Worm (Caenorhabditis elegans): Measurements from ENCODE around the gene sel-11.

DNA sequence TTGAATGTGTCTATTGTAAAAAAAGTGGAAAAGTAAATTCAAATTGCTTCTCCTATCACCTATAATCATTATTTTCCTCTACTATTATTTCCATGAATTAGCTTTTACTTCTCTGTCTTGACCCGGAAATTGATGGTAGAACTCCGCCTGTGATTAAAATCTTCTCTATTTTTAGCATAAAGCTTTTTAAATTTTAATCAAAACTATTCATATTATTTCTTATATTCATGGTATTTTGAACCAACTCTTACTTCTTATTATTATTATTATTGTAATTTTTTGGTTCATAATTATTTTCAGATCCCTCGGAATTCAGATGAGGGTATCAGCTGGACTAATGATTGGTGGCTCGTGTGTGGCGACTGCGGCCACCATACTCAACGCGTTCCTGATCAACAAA lies at the start of gene sel-11:
- TF ChIP-seq unc-39 (tag; optimal IDR thresholded peaks at IDR 0.05) (no peak), nhr-11 (tag; optimal IDR thresholded peaks at IDR 0.05) (no peak), nhr-25 (tag; optimal IDR thresholded peaks at IDR 0.05) (no peak), snpc-4 (tag; optimal IDR thresholded peaks at IDR 0.05) (no peak), nhr-28 (tag; optimal IDR thresholded peaks at IDR 0.05) (no peak), elt-2 (tag; optimal IDR thresholded peaks at IDR 0.05) (no peak), mdl-1 (tag; optimal IDR thresholded peaks at IDR 0.05) (no peak), nhr-237 (tag; optimal IDR thresholded peaks at IDR 0.05) (no peak), fkh-2 (tag; optimal IDR thresholded peaks at IDR 0.05) (no peak), unc-62 (GFP tag; optimal IDR thresholded peaks at IDR 0.05) (no peak)
